Fruit fly (Drosophila melanogaster): ENCODE data around the gene APP-BP1.

DNA sequence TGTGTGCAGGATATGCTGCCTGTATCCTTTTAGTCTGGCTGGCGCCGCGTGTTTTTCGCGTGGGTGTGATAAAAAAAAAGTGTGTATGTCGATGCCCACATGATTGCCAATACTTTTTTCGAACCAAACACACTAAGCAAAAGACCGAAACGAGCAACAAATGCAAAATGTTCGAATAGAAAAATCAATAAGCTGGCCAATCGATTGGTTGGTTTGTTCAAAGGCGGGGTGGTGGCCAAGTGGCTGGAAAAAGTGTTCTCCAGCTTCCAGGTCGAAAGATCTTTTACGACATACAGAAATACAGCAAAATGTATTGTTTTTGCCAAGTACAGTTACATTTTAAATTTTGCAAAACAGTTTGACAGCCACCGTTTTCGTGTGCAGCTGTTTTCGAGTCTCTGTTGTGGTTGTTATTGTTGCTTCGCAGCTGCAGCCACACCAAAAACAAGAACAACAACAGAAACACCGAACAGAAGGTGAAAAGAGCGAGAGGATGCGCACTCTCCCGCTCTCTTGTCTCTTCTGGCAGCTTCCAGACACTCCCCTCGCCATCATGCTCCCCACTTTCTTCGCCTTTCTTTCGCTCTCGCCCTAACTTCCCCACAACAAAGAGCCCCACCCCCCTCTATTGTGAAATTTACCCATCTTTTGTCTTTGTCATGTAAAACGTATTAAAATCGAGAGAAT, 25.5 kb downstream of the APP-BP1 start:
- TF ChIP-seq Myc (optimal IDR thresholded peaks at IDR 0.05) = no peak
- no peak for TF ChIP-seq ttk (optimal IDR thresholded peaks at IDR 0.05)

All from Kc167 (cell line).